Fruit fly (Drosophila melanogaster) whole organism: Measurements from ENCODE around the gene CG18754.

Source experiments
- CG8478 ChIP-seq: fragments of >200 bp; optimal IDR thresholded peaks from 2 replicates; lab custom pipeline; 2018; ENCODE audit warnings: inconsistent platforms
- EcR ChIP-seq, 2 experiments: fragments of >200 bp; optimal IDR thresholded peaks; 2 replicates each; lab custom pipeline; 2017; ENCODE audit warnings: missing biosample characterization in 2 of 2, missing genetic modification characterization in 2 of 2, missing genetic modification reagents in 2 of 2

- no peak for TF ChIP-seq EcR (GFP tag; optimal IDR thresholded peaks at IDR 0.05; lab: Kevin White, UChicago)
- no peak for TF ChIP-seq CG8478
Measured at dm6 chr3R:23666672-23667211, 17.1 kb upstream of the CG18754 start.
